Worm (Caenorhabditis elegans) whole organism, late embryonic: ENCODE data around the gene tsp-14.

Source experiments
- F13H6.1 ChIP-seq: sonication (generic microtip); optimal IDR thresholded peaks from 2 replicates; lab custom pipeline; 2016; ENCODE audit warnings: missing genetic modification characterization, missing compliant biosample characterization
- ceh-9 ChIP-seq: sonication (generic microtip); optimal IDR thresholded peaks from 2 replicates; lab custom pipeline; 2016; ENCODE audit warnings: mild to moderate bottlenecking, missing genetic modification characterization, inconsistent platforms, missing compliant biosample characterization
- fax-1 ChIP-seq: sonication (generic microtip); optimal IDR thresholded peaks from 2 replicates; lab custom pipeline; 2016; ENCODE audit warnings: missing genotype, missing genetic modification characterization, missing compliant biosample characterization
- hlh-15 ChIP-seq: sonication (generic microtip); optimal IDR thresholded peaks from 2 replicates; lab custom pipeline; 2016; ENCODE audit warnings: missing genetic modification characterization, missing compliant biosample characterization
- lim-6 ChIP-seq: sonication (generic microtip); optimal IDR thresholded peaks from 2 replicates; lab custom pipeline; 2016; ENCODE audit warnings: missing genetic modification characterization, missing compliant biosample characterization
- madf-2 ChIP-seq: sonication (generic microtip); optimal IDR thresholded peaks from 2 replicates; lab custom pipeline; 2017; ENCODE audit warnings: missing genetic modification characterization, missing compliant biosample characterization
- nhr-11 ChIP-seq: fragments of 150-350 bp; optimal IDR thresholded peaks from 2 replicates; lab custom pipeline; 2014; ENCODE audit warnings: missing biosample characterization, missing genetic modification characterization
- pag-3 ChIP-seq: sonication (generic microtip); optimal IDR thresholded peaks from 2 replicates; lab custom pipeline; 2016; ENCODE audit warnings: missing compliant biosample characterization, missing genetic modification characterization, borderline replicate concordance
- pqm-1 ChIP-seq: sonication (generic microtip); optimal IDR thresholded peaks from 2 replicates; lab custom pipeline; 2016; ENCODE audit warnings: missing genetic modification characterization, missing compliant biosample characterization
- syd-9 ChIP-seq: sonication (generic microtip); optimal IDR thresholded peaks from 2 replicates; lab custom pipeline; 2016; ENCODE audit warnings: mild to moderate bottlenecking, missing genetic modification characterization, moderate library complexity, missing compliant biosample characterization

DNA sequence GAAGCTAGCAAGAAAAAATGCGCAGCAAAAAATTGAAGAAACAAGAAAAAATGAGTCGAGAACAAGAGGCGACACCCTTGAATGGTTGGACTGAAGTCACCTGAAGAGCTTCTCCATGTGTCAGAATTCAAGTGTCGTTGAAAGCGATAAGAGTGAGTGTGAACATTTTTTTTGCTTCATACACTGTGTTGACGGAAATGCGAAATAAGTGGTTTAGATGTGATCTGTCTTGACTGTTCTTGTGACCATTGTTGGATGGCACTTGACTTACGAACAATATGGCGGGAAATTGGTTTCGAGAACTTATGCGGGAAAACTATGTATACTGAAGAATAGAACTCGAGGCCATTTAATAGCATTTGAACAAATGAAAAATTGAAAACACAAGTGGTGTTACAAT lies 3.2 kb upstream of the tsp-14 start:
- TF ChIP-seq lim-6: no peak
- TF ChIP-seq hlh-15 (tag; lab: Kevin White, UChicago): no peak
- TF ChIP-seq nhr-11 (tag; lab: Kevin White, UChicago): no peak
- TF ChIP-seq pag-3: no peak
- no peak for TF ChIP-seq pqm-1 (tag; lab: Kevin White, UChicago)
- TF ChIP-seq syd-9 (tag; lab: Kevin White, UChicago): no peak
- no peak for TF ChIP-seq F13H6.1 (tag; lab: Kevin White, UChicago)
- TF ChIP-seq ceh-9 (tag; lab: Kevin White, UChicago): no peak
- TF ChIP-seq madf-2 (tag; lab: Kevin White, UChicago): no peak
- no peak for TF ChIP-seq fax-1 (tag; lab: Kevin White, UChicago)
